Worm (Caenorhabditis elegans) whole organism, late embryonic: Measurements from ENCODE around the gene hst-3.2.

Experiments
- ama-1 ChIP-seq: fragments of 150-350 bp; optimal IDR thresholded peaks from 2 replicates; lab custom pipeline; 2014
- ceh-34 ChIP-seq: sonication (generic microtip); optimal IDR thresholded peaks from 2 replicates; lab custom pipeline; 2016; ENCODE audit warnings: mild to moderate bottlenecking, missing genetic modification characterization, missing compliant biosample characterization
- dve-1 ChIP-seq: sonication (generic microtip); optimal IDR thresholded peaks from 2 replicates; lab custom pipeline; 2017; ENCODE audit warnings: antibody characterized with exemption, mild to moderate bottlenecking, missing genetic modification characterization, missing compliant biosample characterization
- elt-2 ChIP-seq: sonication (generic microtip); optimal IDR thresholded peaks from 2 replicates; lab custom pipeline; 2016; ENCODE audit warnings: missing genetic modification reagents, missing genetic modification characterization, missing compliant biosample characterization
- gmeb-2 ChIP-seq: sonication (generic microtip); optimal IDR thresholded peaks from 2 replicates; lab custom pipeline; 2016; ENCODE audit warnings: missing genetic modification characterization, inconsistent platforms, missing compliant biosample characterization
- hlh-13 ChIP-seq: fragments of 200-800 bp; sonication (Bioruptor generic); optimal IDR thresholded peaks from 2 replicates; lab custom pipeline; 2018; ENCODE audit warnings: mild to moderate bottlenecking, missing genetic modification characterization, missing compliant biosample characterization
- hlh-6 ChIP-seq: sonication (generic microtip); optimal IDR thresholded peaks from 2 replicates; lab custom pipeline; 2016; ENCODE audit warnings: missing genotype, missing genetic modification characterization, missing compliant biosample characterization
- hlh-8 ChIP-seq: sonication (generic microtip); optimal IDR thresholded peaks from 2 replicates; lab custom pipeline; 2016; ENCODE audit warnings: missing genotype, missing genetic modification characterization, missing compliant biosample characterization
- nfya-1 ChIP-seq: sonication (generic microtip); optimal IDR thresholded peaks from 2 replicates; lab custom pipeline; 2017; ENCODE audit warnings: missing genetic modification characterization, mild to moderate bottlenecking, missing compliant biosample characterization, antibody characterized with exemption, moderate library complexity
- nhr-11 ChIP-seq: fragments of 150-350 bp; optimal IDR thresholded peaks from 2 replicates; lab custom pipeline; 2014; ENCODE audit warnings: missing biosample characterization, missing genetic modification characterization
- zip-5 ChIP-seq: sonication (generic microtip); optimal IDR thresholded peaks from 2 replicates; lab custom pipeline; 2016; ENCODE audit warnings: missing genetic modification characterization, missing compliant biosample characterization

DNA sequence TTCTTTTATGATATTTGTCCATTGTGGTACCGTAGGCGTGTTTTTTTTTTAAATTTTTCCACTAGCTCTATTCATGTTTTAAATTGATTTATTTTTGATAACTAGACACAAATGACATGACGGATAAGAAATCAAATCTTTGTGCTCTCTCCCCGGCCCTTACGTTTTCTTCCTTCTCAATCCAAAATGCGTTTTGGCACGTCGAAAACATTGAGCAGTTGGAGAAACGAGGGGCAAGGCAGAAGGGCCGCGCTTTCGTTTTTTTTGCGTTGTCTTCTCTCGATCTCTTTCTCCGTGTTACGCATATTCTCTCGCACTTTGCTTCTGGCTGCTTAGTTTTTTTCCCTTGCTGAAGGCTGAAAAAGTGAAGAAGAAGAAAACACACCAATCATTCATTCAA is 15.3 kb upstream of the hst-3.2 start:
- no peak for TF ChIP-seq hlh-13 (GFP tag; lab: Kevin White, UChicago)
- TF ChIP-seq ama-1 = no peak
- TF ChIP-seq dve-1 (tag; lab: Kevin White, UChicago) = no peak
- no peak for TF ChIP-seq hlh-6 (tag; lab: Kevin White, UChicago)
- no peak for TF ChIP-seq hlh-8
- TF ChIP-seq gmeb-2 (tag; lab: Kevin White, UChicago) = no peak
- no peak for TF ChIP-seq nfya-1 (tag; lab: Kevin White, UChicago)
- no peak for TF ChIP-seq elt-2
- no peak for TF ChIP-seq zip-5
- TF ChIP-seq ceh-34 = no peak
- no peak for TF ChIP-seq nhr-11
